Fruit fly (Drosophila melanogaster): ENCODE measurements around the gene CG5808.

CG5808 gene

DNA sequence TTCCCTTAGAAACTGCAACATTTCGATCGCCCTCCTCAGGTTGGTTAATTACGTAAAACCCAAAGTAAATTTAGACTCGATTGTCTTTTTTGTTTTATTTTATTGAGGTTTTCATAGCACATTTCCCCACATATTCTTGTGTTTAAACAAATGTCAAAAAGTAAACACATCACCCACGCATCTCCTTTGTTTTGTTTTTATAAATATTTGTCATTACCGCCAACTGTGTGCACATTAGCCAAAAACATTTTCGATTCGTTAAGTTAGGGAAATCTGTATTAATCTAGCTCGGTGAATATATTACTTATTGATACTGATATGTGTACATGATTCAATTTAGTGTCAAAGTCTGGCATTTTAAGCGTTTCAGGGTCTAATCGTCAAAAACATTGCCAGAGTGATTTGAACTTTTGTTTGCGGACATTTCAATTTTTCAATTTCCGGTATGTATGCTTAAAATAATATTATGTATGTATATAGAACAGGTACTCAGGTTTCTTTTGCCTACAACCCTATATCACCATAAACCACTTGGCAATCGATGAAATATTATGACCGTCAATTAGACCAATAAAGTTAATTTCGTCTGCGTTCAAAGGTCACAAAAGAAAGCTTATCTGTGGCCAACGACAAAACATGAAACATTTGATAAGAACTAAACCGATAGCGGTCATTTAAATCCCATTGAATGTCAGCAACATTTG is 7.1 kb downstream of the CG5808 start:
- TF ChIP-seq CG8159 (tag; optimal IDR thresholded peaks at IDR 0.05) (no peak), CG12605 (GFP tag; IDR thresholded peaks at IDR 0.05) (no peak), CG34367 (tag; optimal IDR thresholded peaks at IDR 0.05) (no peak), fd96Ca (GFP tag; IDR thresholded peaks at IDR 0.05) (no peak), D1 (tag; optimal IDR thresholded peaks at IDR 0.05) (no peak), Pif1A (GFP tag; optimal IDR thresholded peaks at IDR 0.05) (no peak)

DNA sequence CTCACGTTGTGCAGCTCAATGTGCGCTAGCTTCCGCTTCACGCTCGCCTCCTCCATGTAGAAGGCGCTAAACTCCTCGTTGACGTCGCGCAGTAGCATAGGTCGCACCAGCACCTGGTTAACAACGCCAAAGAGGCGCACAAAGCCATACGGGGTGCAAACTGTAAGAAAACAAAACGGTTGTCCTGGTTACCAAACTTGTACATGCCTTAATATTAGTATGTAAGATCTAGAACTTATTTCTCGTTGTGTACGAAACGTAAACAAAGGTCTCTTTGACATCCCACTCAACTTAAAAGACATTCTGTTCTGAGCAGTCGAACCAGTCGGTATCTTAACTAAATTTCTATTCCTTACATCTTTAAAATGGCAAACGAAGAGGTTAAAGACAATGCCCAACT is 9.5 kb downstream of the CG5808 start, which contains the start of gene CG6980:
CG6980 (plus strand) TSS at position 301 of the 400 bp plus-strand sequence.
- TF ChIP-seq Snoo (tag; optimal IDR thresholded peaks at IDR 0.05) (no peak), CG12605 (GFP tag; IDR thresholded peaks at IDR 0.05) (no peak), CG10348 (GFP tag; IDR thresholded peaks at IDR 0.05) (no peak), CG32121 (GFP tag; IDR thresholded peaks at IDR 0.05) (no peak), CG17806 (tag; optimal IDR thresholded peaks at IDR 0.05) (no peak), Pif1A (GFP tag; optimal IDR thresholded peaks at IDR 0.05) (no peak), D1 (tag; optimal IDR thresholded peaks at IDR 0.05) (no peak), EcR (GFP tag; optimal IDR thresholded peaks at IDR 0.05) (no peak), Ets98B (GFP tag; IDR thresholded peaks at IDR 0.05) (no peak), fd96Ca (GFP tag; IDR thresholded peaks at IDR 0.05) (no peak), CG14655 (GFP tag; optimal IDR thresholded peaks at IDR 0.05) (no peak), CG8301 (tag; optimal IDR thresholded peaks at IDR 0.05) (no peak), CG13204 (GFP tag; optimal IDR thresholded peaks at IDR 0.05) (no peak), CG8159 (tag; optimal IDR thresholded peaks at IDR 0.05) (no peak)

DNA sequence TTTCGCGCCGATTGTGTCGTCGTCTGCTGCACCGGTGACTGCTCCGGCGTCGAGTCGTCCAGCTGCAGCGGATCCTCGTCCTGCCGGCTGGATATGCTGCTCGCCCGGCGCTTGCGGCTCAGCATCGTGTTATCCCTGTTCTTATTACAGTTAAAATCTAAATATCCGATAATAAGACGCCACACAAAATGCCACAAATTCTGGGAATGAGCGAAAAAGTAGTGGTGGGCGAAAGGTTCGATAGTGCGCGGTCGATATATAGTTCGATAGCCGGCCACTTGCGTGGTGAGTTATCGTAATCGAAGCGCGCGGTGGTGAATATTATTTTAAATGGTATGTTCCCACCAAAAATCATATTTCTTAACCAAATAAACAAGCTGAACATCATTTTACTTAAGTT is 11.8 kb downstream of the CG5808 start, which contains the start of gene polybromo:
polybromo (minus strand) TSS at position 212 of the 400 bp plus-strand sequence.
- TF ChIP-seq Pif1A (GFP tag; optimal IDR thresholded peaks at IDR 0.05), result no peak
- no peak for TF ChIP-seq CG13204 (GFP tag; optimal IDR thresholded peaks at IDR 0.05)
- no peak for TF ChIP-seq D1 (tag; optimal IDR thresholded peaks at IDR 0.05)
- no peak for TF ChIP-seq Snoo (tag; optimal IDR thresholded peaks at IDR 0.05)
- no peak for TF ChIP-seq CG8159 (tag; optimal IDR thresholded peaks at IDR 0.05)
- no peak for TF ChIP-seq CG14655 (GFP tag; optimal IDR thresholded peaks at IDR 0.05)
- TF ChIP-seq CG10348 (GFP tag; IDR thresholded peaks at IDR 0.05), result no peak
- TF ChIP-seq CG4496 (GFP tag; IDR thresholded peaks at IDR 0.05), result no peak
- no peak for TF ChIP-seq CG9948 (tag; optimal IDR thresholded peaks at IDR 0.05)
- TF ChIP-seq CG34367 (tag; optimal IDR thresholded peaks at IDR 0.05), result no peak
- TF ChIP-seq CG15710 (tag; optimal IDR thresholded peaks at IDR 0.05), result no peak
- no peak for TF ChIP-seq CG12605 (GFP tag; IDR thresholded peaks at IDR 0.05)
- no peak for TF ChIP-seq Ets98B (GFP tag; IDR thresholded peaks at IDR 0.05)
- TF ChIP-seq gl (tag; optimal IDR thresholded peaks at IDR 0.05), result no peak
- TF ChIP-seq CG8301 (tag; optimal IDR thresholded peaks at IDR 0.05), result no peak
- TF ChIP-seq CG17806 (tag; optimal IDR thresholded peaks at IDR 0.05), result no peak
- no peak for TF ChIP-seq rn (GFP tag; IDR thresholded peaks at IDR 0.05)
- TF ChIP-seq EcR (GFP tag; optimal IDR thresholded peaks at IDR 0.05), result no peak
- no peak for TF ChIP-seq fd96Ca (GFP tag; IDR thresholded peaks at IDR 0.05)

DNA sequence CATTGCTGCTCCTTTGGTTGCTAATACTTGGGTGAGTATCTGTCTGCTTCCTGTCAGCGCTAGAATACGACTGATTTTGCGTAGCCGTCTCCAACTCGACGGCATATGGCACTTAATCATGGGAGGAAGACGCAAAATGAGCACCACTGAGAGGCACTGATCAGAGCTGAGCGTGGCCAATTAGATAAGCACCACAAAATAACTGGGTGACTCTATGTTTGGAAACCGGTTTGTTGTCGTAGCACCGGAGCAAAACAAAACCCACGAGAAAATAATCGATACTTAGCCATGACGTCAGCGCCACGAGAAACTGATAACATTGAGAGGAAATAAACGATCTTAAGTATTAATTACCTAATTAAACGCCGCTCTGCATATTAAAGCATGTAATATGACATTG is 17.3 kb downstream of the CG5808 start, which contains the start of gene Ude:
Ude (minus strand) TSS at position 166 of the 400 bp plus-strand sequence.
- TF ChIP-seq CG8159 (tag; optimal IDR thresholded peaks at IDR 0.05) (no peak), CG15710 (tag; optimal IDR thresholded peaks at IDR 0.05) (no peak), CG17806 (tag; optimal IDR thresholded peaks at IDR 0.05) (no peak), EcR (GFP tag; optimal IDR thresholded peaks at IDR 0.05) (no peak), Ets98B (GFP tag; IDR thresholded peaks at IDR 0.05) (no peak), CG8301 (tag; optimal IDR thresholded peaks at IDR 0.05) (no peak), Pif1A (GFP tag; optimal IDR thresholded peaks at IDR 0.05) (no peak), CG32121 (GFP tag; IDR thresholded peaks at IDR 0.05) (no peak), gl (tag; optimal IDR thresholded peaks at IDR 0.05) (no peak), D1 (tag; optimal IDR thresholded peaks at IDR 0.05) (no peak), rn (GFP tag; IDR thresholded peaks at IDR 0.05) (no peak), Snoo (tag; optimal IDR thresholded peaks at IDR 0.05) (no peak), CG13204 (GFP tag; optimal IDR thresholded peaks at IDR 0.05) (no peak), CG14655 (GFP tag; optimal IDR thresholded peaks at IDR 0.05) (no peak), fd96Ca (GFP tag; IDR thresholded peaks at IDR 0.05) (no peak)

DNA sequence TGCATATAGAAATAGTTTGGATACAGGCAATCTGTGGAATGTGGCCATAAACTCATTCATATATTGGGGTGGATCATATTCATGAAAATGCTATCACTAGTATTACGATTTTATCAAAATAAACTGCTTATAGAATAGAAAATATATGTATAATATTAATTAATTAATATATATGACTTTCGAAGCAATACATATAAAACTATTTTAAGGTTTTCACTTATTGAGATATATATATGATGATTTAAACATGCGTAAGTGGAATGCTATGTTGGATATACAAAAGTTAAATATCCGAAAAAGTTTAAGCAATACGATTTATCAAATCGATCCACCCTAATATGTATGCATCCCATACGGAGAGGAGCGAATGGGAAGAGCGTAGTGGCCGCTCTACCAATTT is 18.2 kb downstream of the CG5808 start:
- no peak for TF ChIP-seq D1 (tag; optimal IDR thresholded peaks at IDR 0.05)
- TF ChIP-seq Pif1A (GFP tag; optimal IDR thresholded peaks at IDR 0.05), result no peak
- TF ChIP-seq CG15710 (tag; optimal IDR thresholded peaks at IDR 0.05), result no peak
- no peak for TF ChIP-seq Snoo (tag; optimal IDR thresholded peaks at IDR 0.05)
- 0 out of 3 replicates have a peak, but pooled peaks have one; percentile 24 for TF ChIP-seq CG4496 (GFP tag; IDR thresholded peaks at IDR 0.05)
- no peak for TF ChIP-seq CG34367 (tag; optimal IDR thresholded peaks at IDR 0.05)
- no peak for TF ChIP-seq CG17806 (tag; optimal IDR thresholded peaks at IDR 0.05)
- TF ChIP-seq fd96Ca (GFP tag; IDR thresholded peaks at IDR 0.05), result no peak

DNA sequence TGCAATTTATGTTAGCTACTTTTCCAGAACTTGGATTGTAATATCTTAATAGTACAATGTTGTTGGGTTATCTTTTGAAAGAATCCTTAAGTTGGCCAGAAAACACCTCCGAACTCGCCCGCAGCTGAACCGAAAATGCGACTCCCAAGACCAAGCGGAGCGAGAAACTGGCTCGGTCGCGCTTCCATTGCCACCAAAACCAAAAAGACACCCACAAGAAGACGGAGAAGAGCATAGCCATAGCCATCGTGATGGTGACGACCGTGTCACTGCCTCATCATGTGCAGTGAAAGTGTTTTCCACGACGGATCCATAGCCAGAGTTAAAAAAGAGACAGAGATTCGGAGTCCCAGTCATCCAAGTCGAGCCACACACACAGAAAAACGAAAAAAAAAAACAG is 26.8 kb downstream of the CG5808 start, which contains the start of gene CG13634:
CG13634 (minus strand) TSS at position 101 of the 400 bp plus-strand sequence.
- TF ChIP-seq Pif1B (GFP tag; optimal IDR thresholded peaks at IDR 0.05) (no peak), EcR (GFP tag; optimal IDR thresholded peaks at IDR 0.05) (no peak), CG12605 (GFP tag; IDR thresholded peaks at IDR 0.05) (no peak), Snoo (tag; optimal IDR thresholded peaks at IDR 0.05) (no peak), fd96Ca (GFP tag; IDR thresholded peaks at IDR 0.05) (no peak)

Measured in whole organism, pupa.